ENCODE assay signal across 1 fruit fly cellular context in genomic region chr3L:2262515-2262944, dm6.
A peak's percentile ranks its signal among the peaks of the same experiment; 100 is the strongest.
TF ChIP-seq lines count a peak whose summit lies in the region.

Gene oxt (minus strand): TSS chr3L:2262664.
Gene CG13807 (plus strand): TSS chr3L:2262919.

TF ChIP-seq in whole organism, embryonic, 481 proteins besides CTCF, POLR2A, EP300 and RAD21 (continued from another document and continues in another):
- TF ChIP-seq tap (tag; optimal IDR thresholded peaks at IDR 0.05; lab: Kevin White, UChicago) = peak; percentile 83
- TF ChIP-seq CG30020 (tag; optimal IDR thresholded peaks at IDR 0.05; lab: Kevin White, UChicago) = peak; percentile 74
- peak; percentile 89 for TF ChIP-seq B-H1 (GFP tag; IDR thresholded peaks at IDR 0.05; lab: Robert Waterston, UW)
- TF ChIP-seq Atf3 (GFP tag; optimal IDR thresholded peaks at IDR 0.05; lab: Kevin White, UChicago) = peak; percentile 36
- peak; percentile 67 for TF ChIP-seq CG1647 (GFP tag; optimal IDR thresholded peaks at IDR 0.05; lab: Kevin White, UChicago)
- peak; percentile 93 for TF ChIP-seq dysf (GFP tag; IDR thresholded peaks at IDR 0.05; lab: Robert Waterston, UW)
- TF ChIP-seq CG9932 (GFP tag; IDR thresholded peaks at IDR 0.05; lab: Robert Waterston, UW) = peak; percentile 92
- TF ChIP-seq al (GFP tag; IDR thresholded peaks at IDR 0.05; lab: Robert Waterston, UW) = peak; percentile 87
- no peak for TF ChIP-seq cad (GFP tag; optimal IDR thresholded peaks at IDR 0.05; lab: Kevin White, UChicago)
- peak; percentile 84 to 95 for TF ChIP-seq crp (GFP tag; optimal IDR thresholded peaks at IDR 0.05; lab: Kevin White, UChicago)
- peak; percentile 94 for TF ChIP-seq Vsx1 (GFP tag; optimal IDR thresholded peaks at IDR 0.05; lab: Kevin White, UChicago)
- TF ChIP-seq CG31224 (GFP tag; IDR thresholded peaks at IDR 0.05; lab: Robert Waterston, UW) = peak; percentile 77
- no peak for TF ChIP-seq Opbp (GFP tag; IDR thresholded peaks at IDR 0.05; lab: Robert Waterston, UW; ENCODE audit: partially characterized antibody)
- peak; percentile 79 for TF ChIP-seq CG2889 (GFP tag; IDR thresholded peaks at IDR 0.05; lab: Robert Waterston, UW)
- TF ChIP-seq Atf6 (GFP tag; IDR thresholded peaks at IDR 0.05; lab: Robert Waterston, UW) = peak; percentile 85
- TF ChIP-seq CG4282 (GFP tag; optimal IDR thresholded peaks at IDR 0.05; lab: Kevin White, UChicago) = no peak
- no peak for TF ChIP-seq CG8944 (GFP tag; optimal IDR thresholded peaks at IDR 0.05; lab: Kevin White, UChicago)
- peak; percentile 69 for TF ChIP-seq CG5953 (GFP tag; IDR thresholded peaks at IDR 0.05; lab: Robert Waterston, UW)
- peak; percentile 87 for TF ChIP-seq YL-1 (GFP tag; optimal IDR thresholded peaks at IDR 0.05; lab: Kevin White, UChicago)
- TF ChIP-seq Drgx (GFP tag; IDR thresholded peaks at IDR 0.05; lab: Robert Waterston, UW) = peak; percentile 85
- TF ChIP-seq CG14965 (GFP tag; optimal IDR thresholded peaks at IDR 0.05; lab: Kevin White, UChicago; ENCODE audit: borderline replicate concordance) = no peak
- peak; percentile 39 for TF ChIP-seq Dad (GFP tag; optimal IDR thresholded peaks at IDR 0.05; lab: Kevin White, UChicago)
- TF ChIP-seq Max (GFP tag; optimal IDR thresholded peaks at IDR 0.05; lab: Kevin White, UChicago) = peak; percentile 88
- peak; percentile 92 for TF ChIP-seq H2.0 (GFP tag; IDR thresholded peaks at IDR 0.05; lab: Robert Waterston, UW)
- peak; percentile 44; the same call in 1 of the 2 replicates for TF ChIP-seq crol (GFP tag; IDR thresholded peaks at IDR 0.05; lab: Robert Waterston, UW)
- peak; percentile 82 for TF ChIP-seq CG4404 (GFP tag; IDR thresholded peaks at IDR 0.05; lab: Robert Waterston, UW)
- no peak for TF ChIP-seq Dref (GFP tag; IDR thresholded peaks at IDR 0.05; lab: Robert Waterston, UW)
- peak; percentile 60 for TF ChIP-seq CG6654 (GFP tag; optimal IDR thresholded peaks at IDR 0.05; lab: Kevin White, UChicago)
- TF ChIP-seq CG3726 (GFP tag; IDR thresholded peaks at IDR 0.05; lab: Robert Waterston, UW) = peak; percentile 85; the same call in 2 of the 3 replicates
- peak; percentile 44; the same call in 1 of the 3 replicates for TF ChIP-seq sr (GFP tag; IDR thresholded peaks at IDR 0.05; lab: Robert Waterston, UW)
- peak; percentile 80 for TF ChIP-seq CG7271 (tag; optimal IDR thresholded peaks at IDR 0.05; lab: Kevin White, UChicago)
- TF ChIP-seq pb (GFP tag; optimal IDR thresholded peaks at IDR 0.05; lab: Kevin White, UChicago) = no peak
- no peak for TF ChIP-seq ERR (GFP tag; optimal IDR thresholded peaks at IDR 0.05; lab: Kevin White, UChicago)
- TF ChIP-seq CG18476 (GFP tag; optimal IDR thresholded peaks at IDR 0.05; lab: Kevin White, UChicago) = peak; percentile 56
- TF ChIP-seq CG8290 (GFP tag; optimal IDR thresholded peaks at IDR 0.05; lab: Kevin White, UChicago) = peak; percentile 69
- peak; percentile 52 to 79 for TF ChIP-seq CG8290 (tag; optimal IDR thresholded peaks at IDR 0.05; lab: Kevin White, UChicago)
- TF ChIP-seq HLH4C (GFP tag; IDR thresholded peaks at IDR 0.05; lab: Robert Waterston, UW; ENCODE audit: partially characterized antibody) = no peak
- TF ChIP-seq ftz-f1 (GFP tag; optimal IDR thresholded peaks at IDR 0.05; lab: Kevin White, UChicago) = peak; percentile 43
- peak; percentile 28 for TF ChIP-seq crc (GFP tag; optimal IDR thresholded peaks at IDR 0.05; lab: Kevin White, UChicago)
- peak; percentile 73 for TF ChIP-seq CG33213 (GFP tag; optimal IDR thresholded peaks at IDR 0.05; lab: Kevin White, UChicago)
- no peak for TF ChIP-seq CG1792 (GFP tag; optimal IDR thresholded peaks at IDR 0.05; lab: Kevin White, UChicago)
- TF ChIP-seq Fer3 (tag; optimal IDR thresholded peaks at IDR 0.05; lab: Kevin White, UChicago) = peak; percentile 87
- TF ChIP-seq vnd (GFP tag; IDR thresholded peaks at IDR 0.05; lab: Robert Waterston, UW; ENCODE audit: partially characterized antibody) = no peak
- peak; percentile 13 for TF ChIP-seq CG16863 (GFP tag; optimal IDR thresholded peaks at IDR 0.05; lab: Kevin White, UChicago)
- TF ChIP-seq CG10654 (GFP tag; optimal IDR thresholded peaks at IDR 0.05; lab: Kevin White, UChicago) = peak; percentile 66
- TF ChIP-seq fd96Cb (tag; optimal IDR thresholded peaks at IDR 0.05; lab: Kevin White, UChicago) = peak; percentile 76
- peak; percentile 75 for TF ChIP-seq mam (GFP tag; optimal IDR thresholded peaks at IDR 0.05; lab: Kevin White, UChicago)
- no peak for TF ChIP-seq Doc3 (GFP tag; IDR thresholded peaks at IDR 0.05; lab: Robert Waterston, UW; ENCODE audit: partially characterized antibody)
- no peak for TF ChIP-seq D19A (tag; optimal IDR thresholded peaks at IDR 0.05; lab: Kevin White, UChicago)
- peak in 1 of 2 experiments; percentile 44 for TF ChIP-seq insv (GFP tag; optimal IDR thresholded peaks at IDR 0.05; lab: Kevin White, UChicago)
- TF ChIP-seq Eip74EF (GFP tag; optimal IDR thresholded peaks at IDR 0.05; lab: Kevin White, UChicago) = peak in 1 of 2 experiments; percentile 74
- TF ChIP-seq CG12659 (GFP tag; optimal IDR thresholded peaks at IDR 0.05; lab: Kevin White, UChicago) = peak; percentile 92
- peak; percentile 78 for TF ChIP-seq CG9215 (GFP tag; IDR thresholded peaks at IDR 0.05; lab: Robert Waterston, UW)
- peak; percentile 41 for TF ChIP-seq ab (GFP tag; optimal IDR thresholded peaks at IDR 0.05; lab: Kevin White, UChicago)
- no peak for TF ChIP-seq dm (GFP tag; optimal IDR thresholded peaks at IDR 0.05; lab: Kevin White, UChicago)
- TF ChIP-seq HmgZ (tag; optimal IDR thresholded peaks at IDR 0.05; lab: Kevin White, UChicago) = peak; percentile 94
- no peak for TF ChIP-seq corto (GFP tag; optimal IDR thresholded peaks at IDR 0.05; lab: Kevin White, UChicago)
- TF ChIP-seq CG16779 (GFP tag; IDR thresholded peaks at IDR 0.05; lab: Robert Waterston, UW) = peak; percentile 77
- no peak for TF ChIP-seq pros (GFP tag; optimal IDR thresholded peaks at IDR 0.05; lab: Kevin White, UChicago)
- TF ChIP-seq CG6689 (GFP tag; IDR thresholded peaks at IDR 0.05; lab: Robert Waterston, UW) = peak; percentile 93
- peak; percentile 32 for TF ChIP-seq run (tag; optimal IDR thresholded peaks at IDR 0.05; lab: Kevin White, UChicago)
- peak; percentile 84 for TF ChIP-seq CG15601 (tag; optimal IDR thresholded peaks at IDR 0.05; lab: Kevin White, UChicago)
- TF ChIP-seq CG12769 (tag; optimal IDR thresholded peaks at IDR 0.05; lab: Kevin White, UChicago) = peak; percentile 89
- TF ChIP-seq CG10979 (tag; optimal IDR thresholded peaks at IDR 0.05; lab: Kevin White, UChicago) = peak; percentile 78
- TF ChIP-seq salm (tag; optimal IDR thresholded peaks at IDR 0.05; lab: Kevin White, UChicago) = peak; percentile 70
- TF ChIP-seq D19B (GFP tag; optimal IDR thresholded peaks at IDR 0.05; lab: Kevin White, UChicago) = peak; percentile 66
- TF ChIP-seq CG43689 (GFP tag; IDR thresholded peaks at IDR 0.05; lab: Robert Waterston, UW) = peak; percentile 79
- no peak for TF ChIP-seq CG42726 (GFP tag; IDR thresholded peaks at IDR 0.05; lab: Robert Waterston, UW; ENCODE audit: partially characterized antibody)
- peak; percentile 92 for TF ChIP-seq Ptx1 (GFP tag; IDR thresholded peaks at IDR 0.05; lab: Robert Waterston, UW)
- TF ChIP-seq CG4328 (GFP tag; optimal IDR thresholded peaks at IDR 0.05; lab: Kevin White, UChicago) = peak; percentile 76
- peak; percentile 85 for TF ChIP-seq stc (GFP tag; IDR thresholded peaks at IDR 0.05; lab: Robert Waterston, UW)
- peak; percentile 92 for TF ChIP-seq NfI (GFP tag; optimal IDR thresholded peaks at IDR 0.05; lab: Kevin White, UChicago)
- TF ChIP-seq bbx (GFP tag; IDR thresholded peaks at IDR 0.05; lab: Robert Waterston, UW; ENCODE audit: partially characterized antibody) = 0 out of 2 replicates have a peak, but pooled peaks have one; percentile 16
- no peak for TF ChIP-seq amos (GFP tag; IDR thresholded peaks at IDR 0.05; lab: Robert Waterston, UW; ENCODE audit: partially characterized antibody)
- no peak for TF ChIP-seq CHES-1-like (GFP tag; optimal IDR thresholded peaks at IDR 0.05; lab: Kevin White, UChicago)
- peak; percentile 71 for TF ChIP-seq gfzf (GFP tag; optimal IDR thresholded peaks at IDR 0.05; lab: Kevin White, UChicago)
- peak; percentile 49; the same call in 1 of the 2 replicates for TF ChIP-seq Doc2 (GFP tag; IDR thresholded peaks at IDR 0.05; lab: Robert Waterston, UW)
- TF ChIP-seq CG6765 (GFP tag; optimal IDR thresholded peaks at IDR 0.05; lab: Kevin White, UChicago) = peak; percentile 29
- 0 out of 2 replicates have a peak, but pooled peaks have one; percentile 35 for TF ChIP-seq dati (GFP tag; IDR thresholded peaks at IDR 0.05; lab: Robert Waterston, UW)
- TF ChIP-seq CG34224 (GFP tag; IDR thresholded peaks at IDR 0.05; lab: Robert Waterston, UW; ENCODE audit: partially characterized antibody) = peak; percentile 16; the same call in 1 of the 3 replicates
- TF ChIP-seq chm (GFP tag; IDR thresholded peaks at IDR 0.05; lab: Robert Waterston, UW) = peak; percentile 81
- peak; percentile 39 for TF ChIP-seq CG6854 (GFP tag; optimal IDR thresholded peaks at IDR 0.05; lab: Kevin White, UChicago)
- TF ChIP-seq wek (GFP tag; optimal IDR thresholded peaks at IDR 0.05; lab: Kevin White, UChicago) = peak; percentile 61
- peak; percentile 89 for TF ChIP-seq CG14710 (tag; optimal IDR thresholded peaks at IDR 0.05; lab: Kevin White, UChicago)
- TF ChIP-seq CG10431 (GFP tag; optimal IDR thresholded peaks at IDR 0.05; lab: Kevin White, UChicago) = peak; percentile 70
- TF ChIP-seq CG6254 (GFP tag; optimal IDR thresholded peaks at IDR 0.05; lab: Kevin White, UChicago) = peak; percentile 73
- TF ChIP-seq CG9876 (GFP tag; optimal IDR thresholded peaks at IDR 0.05; lab: Kevin White, UChicago) = no peak
- TF ChIP-seq Trl (optimal IDR thresholded peaks at IDR 0.05; lab: Kevin White, UChicago) = no peak
- TF ChIP-seq Trl (GFP tag; optimal IDR thresholded peaks at IDR 0.05; lab: Kevin White, UChicago) = peak; percentile 58
- TF ChIP-seq pfk (GFP tag; optimal IDR thresholded peaks at IDR 0.05; lab: Kevin White, UChicago) = no peak
- TF ChIP-seq jing (GFP tag; optimal IDR thresholded peaks at IDR 0.05; lab: Kevin White, UChicago) = peak; percentile 72
- TF ChIP-seq fru (optimal IDR thresholded peaks at IDR 0.05; lab: Kevin White, UChicago) = no peak
- TF ChIP-seq Dll (GFP tag; IDR thresholded peaks at IDR 0.05; lab: Robert Waterston, UW; ENCODE audit: partially characterized antibody) = 0 out of 4 replicates have a peak, but pooled peaks have one; percentile 41
- peak; percentile 94 for TF ChIP-seq vvl (GFP tag; IDR thresholded peaks at IDR 0.05; lab: Robert Waterston, UW)
- TF ChIP-seq Scr (GFP tag; IDR thresholded peaks at IDR 0.05; lab: Robert Waterston, UW; ENCODE audit: partially characterized antibody) = peak; percentile 42; the same call in 1 of the 2 replicates
- no peak for TF ChIP-seq CG7963 (GFP tag; IDR thresholded peaks at IDR 0.05; lab: Robert Waterston, UW; ENCODE audit: partially characterized antibody)
- peak; percentile 80 for TF ChIP-seq Usf (GFP tag; optimal IDR thresholded peaks at IDR 0.05; lab: Kevin White, UChicago)
- TF ChIP-seq scrt (GFP tag; optimal IDR thresholded peaks at IDR 0.05; lab: Kevin White, UChicago) = peak; percentile 62
- TF ChIP-seq CG6683 (GFP tag; optimal IDR thresholded peaks at IDR 0.05; lab: Kevin White, UChicago) = peak; percentile 70
- TF ChIP-seq tgo (GFP tag; IDR thresholded peaks at IDR 0.05; lab: Robert Waterston, UW) = peak; percentile 89
- peak; percentile 62 for TF ChIP-seq ac (GFP tag; optimal IDR thresholded peaks at IDR 0.05; lab: Kevin White, UChicago)
- TF ChIP-seq vfl (GFP tag; optimal IDR thresholded peaks at IDR 0.05; lab: Kevin White, UChicago) = peak; percentile 72
- TF ChIP-seq MTF-1 (GFP tag; optimal IDR thresholded peaks at IDR 0.05; lab: Kevin White, UChicago; ENCODE audit: borderline replicate concordance) = peak; percentile 30
- TF ChIP-seq chn (GFP tag; optimal IDR thresholded peaks at IDR 0.05; lab: Kevin White, UChicago) = peak; percentile 62
- TF ChIP-seq CG5180 (GFP tag; optimal IDR thresholded peaks at IDR 0.05; lab: Kevin White, UChicago) = peak; percentile 26
- TF ChIP-seq inv (GFP tag; IDR thresholded peaks at IDR 0.05; lab: Robert Waterston, UW; ENCODE audit: partially characterized antibody) = 0 out of 2 replicates have a peak, but pooled peaks have one; percentile 12
- peak; percentile 97 for TF ChIP-seq MBD-R2 (GFP tag; IDR thresholded peaks at IDR 0.05; lab: Robert Waterston, UW)
- TF ChIP-seq GATAe (GFP tag; conservative IDR thresholded peaks at IDR 0.05; lab: Robert Waterston, UW) = no peak; the same call in 1 of the 2 replicates
- peak; percentile 42 for TF ChIP-seq slou (GFP tag; optimal IDR thresholded peaks at IDR 0.05; lab: Kevin White, UChicago)
- TF ChIP-seq CG12219 (GFP tag; optimal IDR thresholded peaks at IDR 0.05; lab: Kevin White, UChicago) = peak; percentile 75
- TF ChIP-seq dimm (GFP tag; IDR thresholded peaks at IDR 0.05; lab: Robert Waterston, UW) = peak; percentile 76
- peak; percentile 92 for TF ChIP-seq CG17829 (tag; optimal IDR thresholded peaks at IDR 0.05; lab: Kevin White, UChicago)
- TF ChIP-seq knrl (GFP tag; IDR thresholded peaks at IDR 0.05; lab: Robert Waterston, UW; ENCODE audit: partially characterized antibody) = peak; percentile 18; the same call in 1 of the 3 replicates
- TF ChIP-seq shn (GFP tag; optimal IDR thresholded peaks at IDR 0.05; lab: Kevin White, UChicago) = no peak
- TF ChIP-seq NC2β (GFP tag; optimal IDR thresholded peaks at IDR 0.05; lab: Kevin White, UChicago) = peak; percentile 46
- TF ChIP-seq Hmx (GFP tag; optimal IDR thresholded peaks at IDR 0.05; lab: Kevin White, UChicago) = no peak
- TF ChIP-seq sug (tag; optimal IDR thresholded peaks at IDR 0.05; lab: Kevin White, UChicago) = peak; percentile 89
- TF ChIP-seq cas (GFP tag; IDR thresholded peaks at IDR 0.05; lab: Robert Waterston, UW) = peak; percentile 49; the same call in 1 of the 2 replicates
- peak; percentile 92 for TF ChIP-seq so (GFP tag; IDR thresholded peaks at IDR 0.05; lab: Robert Waterston, UW)
- TF ChIP-seq CG11398 (GFP tag; optimal IDR thresholded peaks at IDR 0.05; lab: Kevin White, UChicago) = no peak
- peak; percentile 83 for TF ChIP-seq tin (GFP tag; optimal IDR thresholded peaks at IDR 0.05; lab: Kevin White, UChicago)
- TF ChIP-seq sob (GFP tag; IDR thresholded peaks at IDR 0.05; lab: Robert Waterston, UW) = peak; percentile 89
- TF ChIP-seq CG2199 (GFP tag; IDR thresholded peaks at IDR 0.05; lab: Robert Waterston, UW) = peak; percentile 88
- TF ChIP-seq MESR4 (GFP tag; optimal IDR thresholded peaks at IDR 0.05; lab: Kevin White, UChicago) = peak; percentile 67
- TF ChIP-seq HLH3B (GFP tag; IDR thresholded peaks at IDR 0.05; lab: Robert Waterston, UW) = peak; percentile 82
- no peak for TF ChIP-seq nerfin-2 (GFP tag; IDR thresholded peaks at IDR 0.05; lab: Robert Waterston, UW; ENCODE audit: partially characterized antibody)
- peak; percentile 53 for TF ChIP-seq pho (GFP tag; optimal IDR thresholded peaks at IDR 0.05; lab: Kevin White, UChicago)
